Fruit fly (Drosophila melanogaster): Measurements from ENCODE around the gene CG11885.

Gene CG11885

dm6 chr2L:419620-420184 lies 1.5 kb downstream of the CG11885 start, which contains the start of the genes CG13690 and RpLP1 (continued):
- TF ChIP-seq ewg (GFP tag; optimal IDR thresholded peaks at IDR 0.05) (peak; percentile 61), Taf1 (GFP tag; IDR thresholded peaks at IDR 0.05) (0 out of 2 replicates have a peak, but pooled peaks have one; percentile 11), fd3F (GFP tag; optimal IDR thresholded peaks at IDR 0.05) (peak; percentile 39), CG6254 (GFP tag; optimal IDR thresholded peaks at IDR 0.05) (peak; percentile 21), CG34224 (GFP tag; IDR thresholded peaks at IDR 0.05; ENCODE audit: partially characterized antibody) (no peak), Pdp1 (GFP tag; optimal IDR thresholded peaks at IDR 0.05) (peak; percentile 39 to 76), mld (GFP tag; IDR thresholded peaks at IDR 0.05; ENCODE audit: partially characterized antibody) (no peak), Bdp1 (GFP tag; optimal IDR thresholded peaks at IDR 0.05) (peak; percentile 50), grau (tag; optimal IDR thresholded peaks at IDR 0.05) (peak; percentile 74), insv (GFP tag; optimal IDR thresholded peaks at IDR 0.05) (peak in 1 of 2 experiments; percentile 60), CG6654 (GFP tag; optimal IDR thresholded peaks at IDR 0.05) (peak; percentile 54), trem (tag; optimal IDR thresholded peaks at IDR 0.05) (peak; percentile 92), CG15269 (tag; optimal IDR thresholded peaks at IDR 0.05) (peak; percentile 72), CG12391 (tag; optimal IDR thresholded peaks at IDR 0.05) (peak; percentile 84), CG1832 (GFP tag; optimal IDR thresholded peaks at IDR 0.05) (no peak), CG7839 (tag; optimal IDR thresholded peaks at IDR 0.05) (peak; percentile 74), lola (GFP tag; optimal IDR thresholded peaks at IDR 0.05) (peak in 1 of 3 experiments; percentile 55), Dp (GFP tag; optimal IDR thresholded peaks at IDR 0.05) (peak; percentile 88), ATbp (GFP tag; optimal IDR thresholded peaks at IDR 0.05) (peak; percentile 78), CG17361 (GFP tag; IDR thresholded peaks at IDR 0.05) (peak; percentile 85), schlank (tag; optimal IDR thresholded peaks at IDR 0.05) (peak; percentile 65)

- TF ChIP-seq CG10565 (GFP tag; optimal IDR thresholded peaks at IDR 0.05) = peak; percentile 29
- peak; percentile 87 for TF ChIP-seq eyg (GFP tag; optimal IDR thresholded peaks at IDR 0.05)
- TF ChIP-seq YL-1 (GFP tag; optimal IDR thresholded peaks at IDR 0.05) = peak; percentile 91
- peak; percentile 90 for TF ChIP-seq CG12744 (GFP tag; optimal IDR thresholded peaks at IDR 0.05)
- TF ChIP-seq tgo (GFP tag; IDR thresholded peaks at IDR 0.05) = peak; percentile 89
- TF ChIP-seq wek (GFP tag; optimal IDR thresholded peaks at IDR 0.05) = no peak
- peak; percentile 93 for TF ChIP-seq maf-S (GFP tag; optimal IDR thresholded peaks at IDR 0.05)
- TF ChIP-seq phol (tag; optimal IDR thresholded peaks at IDR 0.05) = peak; percentile 98
- TF ChIP-seq HHEX (GFP tag; optimal IDR thresholded peaks at IDR 0.05) = peak; percentile 68
- peak; percentile 96 for TF ChIP-seq shn (GFP tag; optimal IDR thresholded peaks at IDR 0.05)
- peak; percentile 91 for TF ChIP-seq Abd-B (GFP tag; optimal IDR thresholded peaks at IDR 0.05)
- TF ChIP-seq toy (GFP tag; IDR thresholded peaks at IDR 0.05) = no peak
- no peak for TF ChIP-seq sc (optimal IDR thresholded peaks at IDR 0.05)
- peak; percentile 80 for TF ChIP-seq sc (GFP tag; optimal IDR thresholded peaks at IDR 0.05)
- TF ChIP-seq sna (GFP tag; IDR thresholded peaks at IDR 0.05; ENCODE audit: partially characterized antibody) = no peak
- peak; percentile 90 for TF ChIP-seq p53 (GFP tag; optimal IDR thresholded peaks at IDR 0.05)
- no peak for TF ChIP-seq tio (GFP tag; optimal IDR thresholded peaks at IDR 0.05)
- peak; percentile 76 for TF ChIP-seq NK7.1 (GFP tag; optimal IDR thresholded peaks at IDR 0.05)
- TF ChIP-seq CG7928 (GFP tag; optimal IDR thresholded peaks at IDR 0.05) = peak; percentile 98
- peak; percentile 60 for TF ChIP-seq Asciz (GFP tag; optimal IDR thresholded peaks at IDR 0.05)
- TF ChIP-seq run (tag; optimal IDR thresholded peaks at IDR 0.05) = no peak
- TF ChIP-seq ranshi (GFP tag; IDR thresholded peaks at IDR 0.05) = peak; percentile 88; the same call in 1 of the 2 replicates
- peak; percentile 90 for TF ChIP-seq CG14710 (tag; optimal IDR thresholded peaks at IDR 0.05)
- peak; percentile 49; the same call in 1 of the 2 replicates for TF ChIP-seq Doc2 (GFP tag; IDR thresholded peaks at IDR 0.05)
- TF ChIP-seq CG4328 (GFP tag; optimal IDR thresholded peaks at IDR 0.05) = peak; percentile 54
- TF ChIP-seq ERR (GFP tag; optimal IDR thresholded peaks at IDR 0.05) = peak; percentile 75
These were observed 6.5 kb downstream of the CG11885 start, which contains the start of the genes AP-2alpha and ebi for dm6 chr2L:414593-415399. TSS of gene AP-2alpha (minus strand) at chr2L:414777. TSS of gene ebi (plus strand) at chr2L:415067.

Data from whole organism, embryonic.